Worm (Caenorhabditis elegans) whole organism, L4 larva: ENCODE measurements around the gene dkf-2.

Source experiments
- F44E2.7 ChIP-seq: fragments of 200-800 bp; sonication (Bioruptor generic); IDR thresholded peaks from 2 replicates; pipeline ENCODE4 v2.1.2; 2022; ENCODE audit warnings: missing genetic modification characterization, missing compliant biosample characterization
- T26A8.4 ChIP-seq: fragments of 200-800 bp; sonication (Bioruptor generic); IDR thresholded peaks from 2 replicates; pipeline ENCODE4 v1.3.6; 2022; ENCODE audit warnings: missing genetic modification characterization, missing compliant biosample characterization
- Y5F2A.4 ChIP-seq: fragments of 200-800 bp; sonication (Bioruptor generic); optimal IDR thresholded peaks from 2 replicates; lab custom pipeline; 2018; ENCODE audit warnings: mild to moderate bottlenecking, missing genetic modification characterization, missing compliant biosample characterization
- ZK546.5 ChIP-seq, 2 experiments: sonication (generic microtip); optimal IDR thresholded peaks; 2 replicates each; lab custom pipeline; 2017; ENCODE audit warnings: missing biosample characterization in 2 of 2, missing genetic modification characterization in 2 of 2
- aha-1 ChIP-seq: fragments of 150-350 bp; peaks from one replicate; lab custom pipeline; 2014; ENCODE audit warnings: missing biosample characterization, missing genetic modification characterization
- ceh-20 ChIP-seq: fragments of 200-800 bp; sonication (Bioruptor generic); IDR thresholded peaks from 2 replicates; pipeline ENCODE4 v1.3.6; 2022; ENCODE audit warnings: missing genetic modification reagents, missing genetic modification characterization, missing compliant biosample characterization
- ceh-28 ChIP-seq: fragments of 150-350 bp; optimal IDR thresholded peaks from 2 replicates; lab custom pipeline; 2014; ENCODE audit warnings: missing biosample characterization, missing genetic modification reagents, missing genetic modification characterization
- ceh-44 ChIP-seq: fragments of 200-800 bp; sonication (Bioruptor generic); IDR thresholded peaks from 2 replicates; pipeline ENCODE4 v1.3.6; 2022; ENCODE audit warnings: missing genetic modification reagents, missing genetic modification characterization, missing compliant biosample characterization
- cey-2 ChIP-seq: sonication (generic microtip); optimal IDR thresholded peaks from 3 replicates; lab custom pipeline; 2017; ENCODE audit warnings: missing genetic modification characterization, mild to moderate bottlenecking, missing compliant biosample characterization, antibody characterized with exemption, borderline replicate concordance; ENCODE audit not compliant: insufficient read depth
- daf-8 ChIP-seq: fragments of 200-800 bp; sonication (Bioruptor generic); IDR thresholded peaks from 2 replicates; pipeline ENCODE4 v1.3.6; 2022; ENCODE audit warnings: missing genetic modification characterization, missing compliant biosample characterization
- egl-43 ChIP-seq: fragments of 200-800 bp; sonication (Bioruptor generic); IDR thresholded peaks from 2 replicates; pipeline ENCODE4 v1.3.6; 2022; ENCODE audit warnings: missing genetic modification reagents, missing genetic modification characterization, missing compliant biosample characterization
- fos-1 ChIP-seq: fragments of 150-350 bp; optimal IDR thresholded peaks from 2 replicates; lab custom pipeline; 2014; ENCODE audit warnings: missing biosample characterization, missing genetic modification characterization
- hif-1 ChIP-seq, 2 experiments: sonication (generic microtip); optimal IDR thresholded peaks; 2 replicates each; lab custom pipeline; 2016 to 2017; ENCODE audit warnings: missing compliant biosample characterization in 2 of 2, missing genetic modification characterization in 2 of 2, missing genetic modification reagents in 2 of 2, missing genotype in 2 of 2, mild to moderate bottlenecking in 1 of 2
- hlh-30 ChIP-seq: sonication (generic microtip); optimal IDR thresholded peaks from 2 replicates; lab custom pipeline; 2017; ENCODE audit warnings: antibody characterized with exemption, mild to moderate bottlenecking, missing genetic modification characterization, missing compliant biosample characterization; ENCODE audit not compliant: insufficient read depth
- lim-7 ChIP-seq: fragments of 200-800 bp; sonication (Bioruptor generic); IDR thresholded peaks from 2 replicates; pipeline ENCODE4 v1.3.6; 2022; ENCODE audit warnings: missing genetic modification characterization, missing compliant biosample characterization
- lin-13 ChIP-seq: fragments of 150-350 bp; optimal IDR thresholded peaks from 2 replicates; lab custom pipeline; 2014; ENCODE audit warnings: missing biosample characterization, missing genetic modification reagents, missing genetic modification characterization
- mxl-2 ChIP-seq: fragments of 200-800 bp; sonication (Bioruptor generic); conservative IDR thresholded peaks from 2 replicates; pipeline ENCODE4 v1.3.6; 2022; ENCODE audit warnings: missing genetic modification reagents, missing genetic modification characterization, missing compliant biosample characterization
- mxl-3 ChIP-seq: fragments of 200-800 bp; sonication (Bioruptor generic); optimal IDR thresholded peaks from 2 replicates; lab custom pipeline; 2018; ENCODE audit warnings: mild to moderate bottlenecking, missing genetic modification characterization, missing compliant biosample characterization
- nhr-102 ChIP-seq: sonication (generic microtip); optimal IDR thresholded peaks from 2 replicates; lab custom pipeline; 2016; ENCODE audit warnings: mild to moderate bottlenecking, missing genetic modification characterization, moderate library complexity, missing compliant biosample characterization
- nhr-11 ChIP-seq: fragments of 150-350 bp; optimal IDR thresholded peaks from 2 replicates; lab custom pipeline; 2014; ENCODE audit warnings: missing biosample characterization, missing genetic modification characterization
- nhr-237 ChIP-seq: sonication (generic microtip); optimal IDR thresholded peaks from 2 replicates; lab custom pipeline; 2017; ENCODE audit warnings: missing biosample characterization, missing genetic modification characterization
- nhr-41 ChIP-seq: fragments of 200-800 bp; sonication (Bioruptor generic); IDR thresholded peaks from 2 replicates; pipeline ENCODE4 v1.3.6; 2022; ENCODE audit warnings: missing genetic modification reagents, missing genetic modification characterization, missing compliant biosample characterization
- nhr-76 ChIP-seq: fragments of 150-350 bp; optimal IDR thresholded peaks from 2 replicates; lab custom pipeline; 2014; ENCODE audit warnings: missing biosample characterization, missing genetic modification characterization
- pqm-1 ChIP-seq: sonication (generic microtip); optimal IDR thresholded peaks from 2 replicates; lab custom pipeline; 2017; ENCODE audit warnings: missing biosample characterization, missing genetic modification characterization
- saeg-2 ChIP-seq: fragments of 200-800 bp; sonication (Bioruptor generic); IDR thresholded peaks from 2 replicates; pipeline ENCODE4 v1.3.6; 2022; ENCODE audit warnings: missing genetic modification reagents, missing genetic modification characterization, missing compliant biosample characterization
- sdz-12 ChIP-seq: fragments of 200-800 bp; sonication (Bioruptor generic); optimal IDR thresholded peaks from 2 replicates; lab custom pipeline; 2018; ENCODE audit warnings: mild to moderate bottlenecking, missing genetic modification characterization, missing compliant biosample characterization
- skn-1 ChIP-seq: fragments of 150-350 bp; optimal IDR thresholded peaks from 2 replicates; lab custom pipeline; 2014; ENCODE audit warnings: missing biosample characterization, missing genetic modification characterization
- snpc-1.2 ChIP-seq: fragments of 200-800 bp; sonication (Bioruptor generic); IDR thresholded peaks from 2 replicates; pipeline ENCODE4 v1.3.6; 2022; ENCODE audit warnings: missing genetic modification reagents, missing genetic modification characterization, missing compliant biosample characterization
- spr-1 ChIP-seq: sonication (generic microtip); optimal IDR thresholded peaks from 2 replicates; lab custom pipeline; 2016; ENCODE audit warnings: mild to moderate bottlenecking, missing genetic modification characterization, missing compliant biosample characterization
- tra-1 ChIP-seq: fragments of 200-800 bp; sonication (Bioruptor generic); IDR thresholded peaks from 2 replicates; pipeline ENCODE4 v1.3.6; 2022; ENCODE audit warnings: missing genetic modification reagents, missing genetic modification characterization, missing compliant biosample characterization
- unc-39 ChIP-seq: sonication (generic microtip); optimal IDR thresholded peaks from 2 replicates; lab custom pipeline; 2017; ENCODE audit warnings: missing biosample characterization, missing genetic modification characterization
- unc-62 ChIP-seq, 3 experiments: fragments of 150-350 bp in 1 of 3; sonication (generic microtip); optimal IDR thresholded peaks in 2 of 3; peaks in 1 of 3; 1 replicate in 1 of 3; 2 replicates in 2 of 3; lab custom pipeline; 2014 to 2017; ENCODE audit warnings: missing biosample characterization in 3 of 3, missing genetic modification characterization in 3 of 3, missing genetic modification reagents in 3 of 3, missing genotype in 1 of 3

The dkf-2 gene

ce11 chrV:16816707-16817106, 69.3 kb downstream of the dkf-2 start (continued):
- TF ChIP-seq nhr-237 (tag; lab: Kevin White, UChicago) (no peak), sdz-12 (no peak), tra-1 (GFP tag; lab: Robert Waterston, UW) (peak; percentile 56; the same call in 1 of the 2 replicates), nhr-11 (tag; lab: Kevin White, UChicago) (no peak), mxl-3 (GFP tag; lab: Kevin White, UChicago) (peak; percentile 9), spr-1 (tag; lab: Kevin White, UChicago) (no peak)
- TF ChIP-seq, all 104 proteins: peak for 16

- peak in 1 of 2 experiments; percentile 71 for TF ChIP-seq unc-62 (GFP tag; optimal IDR thresholded peaks at IDR 0.05 in 1 of 2; lab: Kevin White, UChicago)
- no peak for TF ChIP-seq unc-62 (tag; optimal IDR thresholded peaks at IDR 0.05; lab: Kevin White, UChicago)
- TF ChIP-seq hif-1 (tag; optimal IDR thresholded peaks at IDR 0.05; lab: Kevin White, UChicago): peak in 1 of 2 experiments; percentile 35
- TF ChIP-seq cey-2 (tag; lab: Kevin White, UChicago): no peak
- peak; percentile 63 for TF ChIP-seq aha-1 (tag; lab: Kevin White, UChicago)
- TF ChIP-seq egl-43 (GFP tag; lab: Robert Waterston, UW): no peak; the same call in 1 of the 2 replicates
- TF ChIP-seq snpc-1.2: no peak
- TF ChIP-seq F44E2.7 (GFP tag; lab: Robert Waterston, UW): no peak
- no peak for TF ChIP-seq nhr-11 (tag; lab: Kevin White, UChicago)
- 0 out of 2 replicates have a peak, but pooled peaks have one; percentile 46 for TF ChIP-seq ceh-20 (GFP tag; lab: Robert Waterston, UW)
These were observed 73.9 kb downstream of the dkf-2 start, which contains the start of gene T20B3.14 for ce11 chrV:16821270-16821737. TSS of gene T20B3.14 (minus strand) at chrV:16821320.

DNA sequence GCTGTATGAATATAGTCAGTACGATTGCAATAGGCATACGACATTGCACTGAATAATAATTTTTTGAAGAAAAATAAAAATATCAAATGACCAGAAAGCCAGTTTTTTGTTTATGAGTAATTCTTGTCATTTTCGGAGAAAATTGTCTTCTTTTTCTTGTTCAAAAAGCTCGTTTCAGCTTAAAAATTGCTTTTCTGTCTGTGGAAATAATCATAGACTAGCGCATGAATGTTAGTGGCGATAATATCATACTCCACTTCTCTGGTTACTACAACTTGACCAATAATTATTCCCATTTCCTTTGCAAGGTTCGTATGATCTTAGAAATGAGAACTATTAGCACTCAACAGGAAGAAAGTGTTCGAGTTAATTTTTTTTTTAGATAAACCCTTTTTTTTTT, 80.1 kb downstream of the dkf-2 start, which contains the start of gene srh-216:
srh-216 (minus strand) TSS at position 101 of the 400 bp plus-strand sequence.
- no peak for TF ChIP-seq nhr-76 (tag; lab: Kevin White, UChicago)
- no peak for TF ChIP-seq ceh-28 (tag; lab: Kevin White, UChicago)
- TF ChIP-seq hlh-30 (tag; lab: Kevin White, UChicago): no peak
- no peak for TF ChIP-seq nhr-41
- TF ChIP-seq fos-1 (tag; lab: Kevin White, UChicago): no peak
- no peak for TF ChIP-seq unc-39 (tag; lab: Kevin White, UChicago)

DNA sequence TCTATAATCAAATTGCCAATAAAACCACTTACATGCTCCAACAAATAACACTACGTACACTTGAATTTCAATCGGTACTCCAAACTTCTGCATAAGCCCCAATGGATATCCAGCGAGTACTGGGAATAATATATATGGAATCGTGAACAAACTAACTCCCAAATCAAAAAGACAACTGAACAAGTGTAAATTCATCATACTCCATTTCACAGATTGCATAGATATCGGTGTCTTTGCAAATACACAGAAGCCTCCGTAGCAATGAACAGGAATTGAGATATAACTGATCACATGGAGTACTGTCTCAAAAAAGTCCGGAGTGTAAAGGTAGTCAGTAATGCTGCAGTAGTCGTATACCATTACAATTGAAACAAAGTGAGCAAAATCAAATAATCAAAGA, 82.0 kb downstream of the dkf-2 start, which contains the start of gene srh-214:
srh-214 (minus strand) TSS at position 360 of the 400 bp plus-strand sequence.
- TF ChIP-seq ceh-44 (GFP tag; lab: Robert Waterston, UW) (no peak), nhr-102 (tag; lab: Kevin White, UChicago) (no peak), lim-7 (GFP tag; lab: Robert Waterston, UW) (no peak), nhr-11 (tag; lab: Kevin White, UChicago) (no peak), aha-1 (tag; lab: Kevin White, UChicago) (peak; percentile 91), saeg-2 (GFP tag; lab: Robert Waterston, UW) (no peak)

DNA sequence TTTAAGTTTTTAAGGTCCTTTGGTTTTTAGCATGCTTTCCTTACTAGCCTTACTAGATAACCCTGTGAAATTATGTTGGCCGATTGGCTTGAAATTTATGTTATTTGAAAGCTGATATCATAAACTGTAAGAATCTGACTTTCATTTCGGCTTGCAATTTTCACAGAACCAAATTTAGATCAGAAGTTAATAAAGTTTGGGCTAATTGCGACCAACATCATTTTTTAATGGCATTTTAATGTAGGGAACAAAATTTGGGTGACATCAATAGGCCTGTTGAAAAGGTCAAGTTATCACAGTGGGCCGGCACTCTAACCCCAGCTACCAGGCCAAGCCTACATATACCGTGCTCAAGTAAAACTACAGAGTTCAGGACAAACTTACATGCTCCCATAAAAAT, 83.9 kb downstream of the dkf-2 start:
- no peak for TF ChIP-seq Y5F2A.4 (GFP tag; lab: Kevin White, UChicago)
- TF ChIP-seq skn-1 (tag; lab: Kevin White, UChicago): no peak
- no peak for TF ChIP-seq ZK546.5 (tag; optimal IDR thresholded peaks at IDR 0.05; lab: Kevin White, UChicago)
- no peak for TF ChIP-seq T26A8.4 (GFP tag; lab: Robert Waterston, UW)
- peak in 1 of 2 experiments; percentile 93 for TF ChIP-seq unc-62 (GFP tag; optimal IDR thresholded peaks at IDR 0.05 in 1 of 2; lab: Kevin White, UChicago)
- TF ChIP-seq unc-62 (tag; optimal IDR thresholded peaks at IDR 0.05; lab: Kevin White, UChicago): no peak
- TF ChIP-seq, all 104 proteins: peak for 1

DNA sequence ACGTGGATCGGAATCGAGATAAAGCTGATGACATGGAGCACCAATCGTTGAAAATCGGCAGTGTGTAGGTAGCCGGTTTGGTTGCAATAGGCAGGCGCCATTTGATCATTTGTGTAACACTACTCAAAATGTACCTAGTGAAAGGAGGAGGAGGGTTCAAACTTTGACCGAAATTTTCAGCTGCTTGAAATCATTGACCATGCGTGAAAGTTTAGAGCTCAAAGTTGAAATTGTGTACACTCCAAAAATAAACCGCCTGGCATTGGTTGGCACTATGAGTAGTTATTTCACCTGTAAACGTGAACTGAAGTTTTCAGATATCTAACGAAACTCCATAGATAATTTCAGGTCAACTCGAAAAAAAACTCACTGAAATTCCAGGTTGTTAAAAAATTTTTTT, 84.5 kb downstream of the dkf-2 start, which contains the start of gene srh-215:
srh-215 (minus strand) TSS at position 101 of the 400 bp plus-strand sequence.
- no peak for TF ChIP-seq pqm-1 (tag; lab: Kevin White, UChicago)
- TF ChIP-seq lin-13 (GFP tag; lab: Kevin White, UChicago): no peak
- TF ChIP-seq daf-8 (GFP tag; lab: Robert Waterston, UW): no peak
- TF ChIP-seq mxl-2: no peak
